Worm (Caenorhabditis elegans): ENCODE measurements around the gene Y22D7AR.3.

DNA sequence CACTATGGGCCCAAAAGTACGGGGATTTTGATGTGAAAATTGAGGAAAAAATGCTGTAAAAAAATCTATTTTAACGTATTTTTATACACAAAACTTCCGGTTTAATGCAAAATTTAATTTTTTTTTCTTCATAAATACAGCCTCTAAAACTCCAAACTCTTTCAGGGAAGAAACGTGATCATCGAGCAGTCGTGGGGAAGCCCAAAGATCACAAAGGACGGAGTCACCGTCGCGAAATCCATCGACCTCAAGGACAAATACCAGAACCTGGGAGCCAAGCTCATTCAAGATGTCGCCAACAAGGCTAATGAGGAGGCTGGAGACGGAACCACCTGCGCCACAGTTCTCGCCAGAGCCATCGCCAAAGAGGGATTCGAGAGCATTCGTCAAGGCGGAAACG, 45.8 kb downstream of the Y22D7AR.3 start:
- no peak for TF ChIP-seq ztf-29 (GFP tag; IDR thresholded peaks at IDR 0.05)
- no peak for TF ChIP-seq ref-1 (GFP tag; conservative IDR thresholded peaks at IDR 0.05)
- no peak for TF ChIP-seq ztf-23 (GFP tag; IDR thresholded peaks at IDR 0.05)
- TF ChIP-seq T22C8.4 (GFP tag; IDR thresholded peaks at IDR 0.05): no peak
- no peak for TF ChIP-seq med-1 (GFP tag; optimal IDR thresholded peaks at IDR 0.05; ENCODE audit: insufficient read depth)
- TF ChIP-seq klf-2 (GFP tag; conservative IDR thresholded peaks at IDR 0.05): no peak
- TF ChIP-seq flt-1 (GFP tag; IDR thresholded peaks at IDR 0.05): no peak
